Worm (Caenorhabditis elegans): ENCODE data around the gene gldi-7.
A peak's percentile ranks its signal among the peaks of the same experiment; 100 is the strongest.

gldi-7 gene

DNA sequence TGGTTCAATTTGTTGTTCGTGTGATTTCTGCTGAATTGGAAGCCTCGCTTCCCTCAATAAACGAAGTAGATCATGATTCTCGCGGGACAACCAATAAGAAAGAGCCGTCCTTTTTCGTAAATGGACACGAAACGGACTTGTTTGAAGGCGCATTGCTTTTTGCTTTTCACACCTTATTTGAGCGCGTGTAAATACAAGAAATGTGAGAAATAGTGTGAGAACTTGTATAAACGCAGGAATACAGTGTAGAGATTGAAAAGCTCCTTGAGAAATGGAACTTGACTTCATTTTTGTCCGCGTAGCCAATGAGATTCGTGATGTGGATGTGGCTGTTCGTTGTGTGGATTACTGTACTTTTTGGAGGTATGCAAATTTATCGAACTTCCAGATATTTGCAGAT, 10.4 kb downstream of the gldi-7 start, which contains the start of gene cht-2:
TSS of gene cht-2 (plus strand) at position 301 of the 400 bp plus-strand sequence.
- no peak for TF ChIP-seq elt-4 (tag; optimal IDR thresholded peaks at IDR 0.05)
- TF ChIP-seq elt-2 (tag; optimal IDR thresholded peaks at IDR 0.05) = no peak
- no peak for TF ChIP-seq npax-4 (tag; optimal IDR thresholded peaks at IDR 0.05)
- TF ChIP-seq nhr-11 (tag; optimal IDR thresholded peaks at IDR 0.05) = no peak
- TF ChIP-seq K02D7.2 (tag; optimal IDR thresholded peaks at IDR 0.05) = no peak
- TF ChIP-seq ceh-34 (tag; optimal IDR thresholded peaks at IDR 0.05) = no peak
- no peak for TF ChIP-seq F13H6.1 (tag; optimal IDR thresholded peaks at IDR 0.05)
- no peak for TF ChIP-seq ceh-18 (tag; optimal IDR thresholded peaks at IDR 0.05)
- no peak for TF ChIP-seq hlh-30 (tag; optimal IDR thresholded peaks at IDR 0.05; ENCODE audit: insufficient read depth)
- TF ChIP-seq unc-86 (tag; optimal IDR thresholded peaks at IDR 0.05) = no peak
- no peak for TF ChIP-seq C38D4.7 (GFP tag; optimal IDR thresholded peaks at IDR 0.05)
- TF ChIP-seq syd-9 (tag; optimal IDR thresholded peaks at IDR 0.05) = no peak
- TF ChIP-seq hlh-15 (tag; optimal IDR thresholded peaks at IDR 0.05) = no peak
- no peak for TF ChIP-seq hlh-6 (tag; optimal IDR thresholded peaks at IDR 0.05)
- no peak for TF ChIP-seq lin-11 (tag; optimal IDR thresholded peaks at IDR 0.05)
- TF ChIP-seq hlh-8 (tag; optimal IDR thresholded peaks at IDR 0.05) = no peak
- TF ChIP-seq ama-1 (optimal IDR thresholded peaks at IDR 0.05) = no peak
- TF ChIP-seq ttx-3 (tag; optimal IDR thresholded peaks at IDR 0.05) = no peak

DNA sequence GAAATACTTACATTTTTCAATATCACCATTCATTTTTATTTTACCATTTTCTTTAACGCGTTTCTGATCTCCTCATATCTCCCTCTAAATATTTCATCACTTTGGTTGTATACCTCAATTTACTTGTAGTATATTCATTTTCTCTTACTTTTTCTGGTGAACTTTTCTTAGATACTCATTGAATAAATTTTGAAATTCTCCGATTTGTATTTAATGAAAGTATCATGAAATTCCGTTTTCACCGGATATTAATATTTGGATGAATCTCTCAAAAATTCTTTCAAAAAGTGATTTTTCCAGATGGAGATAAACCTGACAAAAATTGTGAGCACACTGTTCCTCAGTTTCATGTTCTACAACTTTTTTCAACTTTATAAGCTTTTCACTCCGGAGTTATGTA, 12.8 kb downstream of the gldi-7 start, which contains the start of gene T13H5.8:
TSS of gene T13H5.8 (plus strand) at position 301 of the 400 bp plus-strand sequence.
- TF ChIP-seq ceh-2 (tag; optimal IDR thresholded peaks at IDR 0.05) = no peak
- no peak for TF ChIP-seq mec-3 (tag; optimal IDR thresholded peaks at IDR 0.05; ENCODE audit: borderline replicate concordance)
- no peak for TF ChIP-seq hlh-8 (tag; optimal IDR thresholded peaks at IDR 0.05)
- no peak for TF ChIP-seq ceh-24 (tag; optimal IDR thresholded peaks at IDR 0.05)
- no peak for TF ChIP-seq ceh-18 (tag; optimal IDR thresholded peaks at IDR 0.05)
- no peak for TF ChIP-seq ttx-3 (tag; optimal IDR thresholded peaks at IDR 0.05)
- no peak for TF ChIP-seq ceh-34 (tag; optimal IDR thresholded peaks at IDR 0.05)
- no peak for TF ChIP-seq odd-2 (tag; optimal IDR thresholded peaks at IDR 0.05)
- TF ChIP-seq unc-55 (GFP tag; optimal IDR thresholded peaks at IDR 0.05) = no peak
- no peak for TF ChIP-seq lim-6 (tag; optimal IDR thresholded peaks at IDR 0.05)
- TF ChIP-seq F13H6.1 (tag; optimal IDR thresholded peaks at IDR 0.05) = no peak
- no peak for TF ChIP-seq ceh-31 (tag; optimal IDR thresholded peaks at IDR 0.05)
- no peak for TF ChIP-seq unc-3 (GFP tag; conservative IDR thresholded peaks at IDR 0.05)
- TF ChIP-seq unc-3 (tag; optimal IDR thresholded peaks at IDR 0.05) = no peak
- no peak for TF ChIP-seq tbx-2 (tag; optimal IDR thresholded peaks at IDR 0.05)

DNA sequence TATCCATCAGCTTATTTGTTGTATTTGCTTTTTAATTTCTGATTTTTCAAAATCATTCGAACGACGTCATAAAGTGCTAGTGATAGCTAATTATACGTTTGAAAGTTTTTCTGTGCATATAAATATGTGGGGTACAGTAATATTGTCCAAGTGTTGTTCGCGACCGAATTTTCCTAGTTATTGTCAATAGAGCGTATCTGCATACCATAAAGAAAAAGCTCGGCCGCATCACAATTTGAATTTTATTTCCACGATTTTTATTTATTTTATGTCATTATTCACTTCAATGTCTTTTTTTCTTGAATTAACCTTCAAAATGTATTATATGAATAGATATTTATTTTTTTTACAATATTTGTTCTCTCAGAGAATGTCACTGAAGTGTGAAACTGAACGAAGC, 14.2 kb downstream of the gldi-7 start, which contains the start of gene rnh-2:
TSS of gene rnh-2 (plus strand) at position 368 of the 400 bp plus-strand sequence.
- TF ChIP-seq ahr-1 (tag; optimal IDR thresholded peaks at IDR 0.05) (no peak), K09A11.1 (tag; optimal IDR thresholded peaks at IDR 0.05; ENCODE audit: insufficient read depth) (no peak), eyg-1 (tag; optimal IDR thresholded peaks at IDR 0.05) (no peak), elt-2 (tag; optimal IDR thresholded peaks at IDR 0.05) (peak; percentile 68), ceh-9 (tag; optimal IDR thresholded peaks at IDR 0.05) (no peak), ceh-34 (tag; optimal IDR thresholded peaks at IDR 0.05) (no peak), fax-1 (tag; optimal IDR thresholded peaks at IDR 0.05) (no peak), hlh-6 (tag; optimal IDR thresholded peaks at IDR 0.05) (no peak), Y22D7AL.16 (tag; optimal IDR thresholded peaks at IDR 0.05) (no peak), lim-6 (tag; optimal IDR thresholded peaks at IDR 0.05) (peak; percentile 25), odd-2 (tag; optimal IDR thresholded peaks at IDR 0.05) (no peak), pros-1 (tag; optimal IDR thresholded peaks at IDR 0.05) (no peak), nhr-232 (tag; optimal IDR thresholded peaks at IDR 0.05) (no peak), pha-4 (tag; optimal IDR thresholded peaks at IDR 0.05) (no peak), pat-9 (tag; optimal IDR thresholded peaks at IDR 0.05) (no peak), fkh-10 (GFP tag; optimal IDR thresholded peaks at IDR 0.05) (no peak), unc-86 (tag; optimal IDR thresholded peaks at IDR 0.05) (no peak), unc-55 (GFP tag; optimal IDR thresholded peaks at IDR 0.05) (no peak), ref-2 (tag; optimal IDR thresholded peaks at IDR 0.05) (peak; percentile 52), ceh-14 (tag; optimal IDR thresholded peaks at IDR 0.05) (peak; percentile 39), madf-2 (tag; optimal IDR thresholded peaks at IDR 0.05) (no peak), elt-4 (tag; optimal IDR thresholded peaks at IDR 0.05) (no peak), che-1 (tag; optimal IDR thresholded peaks at IDR 0.05) (no peak), dve-1 (tag; optimal IDR thresholded peaks at IDR 0.05) (peak; percentile 13), sox-2 (GFP tag; IDR thresholded peaks at IDR 0.05) (no peak), ceh-18 (tag; optimal IDR thresholded peaks at IDR 0.05) (no peak), fkh-6 (tag; optimal IDR thresholded peaks at IDR 0.05) (no peak), ceh-2 (tag; optimal IDR thresholded peaks at IDR 0.05) (peak; percentile 80), hlh-30 (tag; optimal IDR thresholded peaks at IDR 0.05; ENCODE audit: insufficient read depth) (no peak), C08G9.2 (tag; optimal IDR thresholded peaks at IDR 0.05) (peak; percentile 74), pax-1 (tag; optimal IDR thresholded peaks at IDR 0.05) (no peak), syd-9 (tag; optimal IDR thresholded peaks at IDR 0.05) (no peak), sdc-2 (tag; optimal IDR thresholded peaks at IDR 0.05) (no peak)
